Worm (Caenorhabditis elegans): Measurements from ENCODE around the gene col-73.
"Not testable (repeated sequence)": the region's sequence is repeated elsewhere in the genome, so short reads cannot be mapped to it uniquely, and the experiment has no call there.

Gene col-73

ce11 chrII:4873029-4873428, at the start of gene col-73:
col-73 (minus strand) TSS chrII:4873129.
- no peak for TF ChIP-seq unc-62 (GFP tag; optimal IDR thresholded peaks at IDR 0.05)

- no peak for TF ChIP-seq unc-62 (GFP tag; optimal IDR thresholded peaks at IDR 0.05)
These were observed 47.7 kb upstream of the col-73 start for ce11 chrII:4920608-4921007.

- TF ChIP-seq unc-62 (GFP tag; optimal IDR thresholded peaks at IDR 0.05), result no peak
These were observed 45.6 kb upstream of the col-73 start for ce11 chrII:4918501-4919021.

- TF ChIP-seq unc-62 (GFP tag; optimal IDR thresholded peaks at IDR 0.05), result not testable (repeated sequence)
These were observed 43.5 kb upstream of the col-73 start, which contains the start of gene msp-31 for ce11 chrII:4916462-4916861. msp-31 (minus strand) TSS chrII:4916562.

- TF ChIP-seq unc-62 (GFP tag; optimal IDR thresholded peaks at IDR 0.05), result no peak
These were observed 42.6 kb upstream of the col-73 start for ce11 chrII:4915572-4915971.

DNA sequence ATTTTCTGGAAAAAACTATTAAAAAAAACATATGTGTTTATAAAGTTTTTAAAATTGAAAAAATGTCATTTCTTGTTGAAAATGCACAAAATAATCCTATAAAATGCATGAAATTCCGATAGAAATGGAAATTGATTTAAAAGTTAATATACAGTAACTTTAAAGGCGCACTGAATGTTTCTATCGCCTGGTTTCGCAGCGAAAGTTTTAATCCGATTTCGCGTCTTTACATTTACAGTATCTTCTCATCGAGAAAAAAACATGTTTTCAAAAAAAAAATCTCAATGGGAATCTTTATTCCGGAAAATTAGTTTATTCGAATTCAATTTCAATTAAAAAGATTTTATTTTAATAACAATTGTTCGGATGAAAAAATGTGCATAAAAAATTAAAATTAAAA, 41.3 kb upstream of the col-73 start, which contains the start of gene R05F9.11:
R05F9.11 (minus strand) TSS at position 5 of the 400 bp plus-strand sequence.
- TF ChIP-seq unc-62 (GFP tag; optimal IDR thresholded peaks at IDR 0.05), result no peak

- TF ChIP-seq unc-62 (GFP tag; optimal IDR thresholded peaks at IDR 0.05), result no peak
These were observed 35.2 kb upstream of the col-73 start for ce11 chrII:4908160-4908559.

DNA sequence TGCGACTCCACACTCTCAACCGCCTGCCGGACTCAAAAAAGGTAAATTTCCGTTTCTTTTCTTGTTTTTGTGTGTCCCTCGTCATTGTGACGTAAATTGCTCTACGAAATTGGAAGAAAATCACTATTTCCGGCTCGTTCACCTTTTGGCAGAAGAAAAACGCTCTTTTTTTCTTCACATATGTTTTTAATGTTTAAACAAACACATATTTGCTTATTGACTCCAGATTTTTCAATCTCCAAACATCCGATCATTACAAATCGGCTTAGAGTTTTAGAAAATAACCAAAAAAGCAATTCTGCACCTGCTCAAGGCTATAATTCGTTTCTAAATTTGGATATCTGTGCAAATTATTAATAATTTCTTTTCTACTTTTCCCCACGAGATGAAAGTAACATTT, 33.0 kb upstream of the col-73 start:
- TF ChIP-seq unc-62 (GFP tag; optimal IDR thresholded peaks at IDR 0.05), result no peak

ce11 chrII:4905331-4905730, 32.4 kb upstream of the col-73 start:
- TF ChIP-seq unc-62 (GFP tag; optimal IDR thresholded peaks at IDR 0.05), result no peak

DNA sequence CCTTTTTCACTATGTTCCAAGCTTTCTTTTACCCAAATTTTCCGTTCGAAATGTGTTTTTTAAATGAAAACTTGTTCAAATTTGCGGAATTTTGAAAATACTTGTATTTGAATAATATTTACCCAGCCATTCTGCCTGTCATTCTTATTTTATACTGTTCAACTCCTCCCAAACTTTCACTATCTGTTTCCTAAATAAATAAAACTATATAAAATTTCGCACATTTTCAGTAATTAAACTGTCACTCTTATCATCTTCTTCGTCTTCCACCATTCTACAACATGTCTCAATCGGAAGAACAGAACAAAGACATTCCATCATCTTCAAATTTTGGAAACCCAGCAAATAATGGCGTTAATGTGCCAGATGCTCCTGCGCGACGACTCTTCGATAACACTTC, 31.8 kb upstream of the col-73 start, which contains the start of gene btbd-10:
btbd-10 (plus strand) TSS at position 231 of the 400 bp plus-strand sequence.
- no peak for TF ChIP-seq unc-62 (GFP tag; optimal IDR thresholded peaks at IDR 0.05)

DNA sequence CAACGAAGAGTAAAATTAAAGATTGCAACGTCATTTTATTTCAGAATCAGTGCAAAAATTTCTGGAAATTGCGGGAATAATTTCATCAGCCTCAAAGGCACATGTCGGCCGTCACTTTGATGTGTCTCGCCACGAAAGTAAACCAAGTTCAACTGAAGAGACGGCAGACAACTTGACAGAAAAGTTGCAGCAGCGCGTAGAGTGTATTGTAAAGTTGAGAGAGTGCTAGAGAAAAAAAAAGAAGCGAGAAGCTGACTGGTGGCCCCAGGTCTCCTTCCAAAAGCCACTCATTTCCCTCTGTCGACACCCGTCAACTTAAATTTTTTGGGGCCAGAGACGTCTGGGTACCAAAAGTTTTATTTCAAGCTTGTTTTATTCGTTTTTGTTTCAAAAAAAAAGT, 31.3 kb upstream of the col-73 start:
- no peak for TF ChIP-seq unc-62 (GFP tag; optimal IDR thresholded peaks at IDR 0.05)

ce11 chrII:4903696-4904095, 30.8 kb upstream of the col-73 start, which contains the start of gene sgt-1:
sgt-1 (minus strand) TSS chrII:4903796.
- not testable (repeated sequence) for TF ChIP-seq unc-62 (GFP tag; optimal IDR thresholded peaks at IDR 0.05)

ce11 chrII:4902035-4902434, 29.1 kb upstream of the col-73 start, which contains the start of gene R05F9.9:
R05F9.9 (minus strand) TSS chrII:4902100.
- TF ChIP-seq unc-62 (GFP tag; optimal IDR thresholded peaks at IDR 0.05), result no peak

ce11 chrII:4898529-4898928, 25.6 kb upstream of the col-73 start, which contains the start of gene msp-32:
msp-32 (plus strand) TSS chrII:4898829.
- TF ChIP-seq unc-62 (GFP tag; optimal IDR thresholded peaks at IDR 0.05), result not testable (repeated sequence)

- TF ChIP-seq unc-62 (GFP tag; optimal IDR thresholded peaks at IDR 0.05), result no peak
These were observed 19.7 kb upstream of the col-73 start, which contains the start of gene msp-33 for ce11 chrII:4892594-4892993. msp-33 (minus strand) TSS chrII:4892694.

DNA sequence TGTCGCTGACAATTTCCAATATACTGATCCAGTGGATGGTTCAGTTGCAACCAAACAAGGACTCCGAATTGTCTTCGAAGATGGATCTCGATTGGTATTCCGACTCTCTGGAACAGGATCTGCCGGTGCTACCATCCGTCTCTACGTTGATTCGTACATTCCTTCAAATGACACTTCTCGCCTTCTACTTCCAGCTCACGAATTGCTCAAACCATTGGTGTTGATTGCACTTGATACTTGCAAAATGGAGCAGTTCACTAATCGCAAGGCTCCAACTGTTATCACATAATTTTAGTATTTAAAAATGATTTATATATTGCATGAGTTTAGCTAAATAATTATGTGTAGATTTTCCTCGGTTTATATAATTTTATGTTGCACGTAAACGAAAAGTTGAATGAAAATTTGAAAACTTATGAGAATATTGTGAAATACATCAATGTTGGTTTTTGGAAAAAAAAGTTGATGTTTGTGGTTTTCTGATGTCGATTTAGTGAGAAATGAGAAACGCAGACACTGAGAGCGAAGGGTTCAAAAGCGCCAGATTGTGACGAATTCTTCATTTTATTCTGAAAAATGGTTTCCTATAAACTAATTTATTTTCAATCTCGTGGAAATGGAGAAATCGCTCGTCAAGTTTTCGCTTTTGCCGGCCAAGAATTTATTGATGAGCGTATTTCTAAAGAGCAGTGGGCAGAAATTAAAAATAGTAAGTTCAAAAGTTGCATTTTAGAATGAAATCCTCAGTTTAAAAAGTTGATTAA, 18.3 kb upstream of the col-73 start, which contains the start of gene gst-9:
gst-9 (plus strand) TSS at position 574 of the 764 bp plus-strand sequence.
- no peak for TF ChIP-seq unc-62 (GFP tag; optimal IDR thresholded peaks at IDR 0.05)
